Worm (Caenorhabditis elegans) whole organism, L3 larva: Measurements from ENCODE around the gene zyg-11.

ENCODE experiments used
- ZK546.5 ChIP-seq: sonication (generic microtip); optimal IDR thresholded peaks from 2 replicates; lab custom pipeline; 2017; ENCODE audit warnings: missing biosample characterization, missing genetic modification characterization
- egl-27 ChIP-seq: sonication (generic microtip); optimal IDR thresholded peaks from 4 replicates; lab custom pipeline; 2017; ENCODE audit warnings: missing biosample characterization, missing genetic modification reagents, missing genetic modification characterization
- elt-2 ChIP-seq: sonication (generic microtip); optimal IDR thresholded peaks from 2 replicates; lab custom pipeline; 2016; ENCODE audit warnings: missing genetic modification reagents, mild to moderate bottlenecking, missing genetic modification characterization, missing compliant biosample characterization
- fkh-2 ChIP-seq: fragments of 150-350 bp; optimal IDR thresholded peaks from 2 replicates; lab custom pipeline; 2014; ENCODE audit warnings: missing biosample characterization, missing genetic modification reagents, missing genetic modification characterization
- nhr-11 ChIP-seq: fragments of 150-350 bp; optimal IDR thresholded peaks from 2 replicates; lab custom pipeline; 2014; ENCODE audit warnings: missing biosample characterization, missing genetic modification characterization
- nhr-28 ChIP-seq: fragments of 150-350 bp; optimal IDR thresholded peaks from 2 replicates; lab custom pipeline; 2014; ENCODE audit warnings: missing biosample characterization, missing genetic modification characterization
- nhr-76 ChIP-seq: fragments of 150-350 bp; sonication (generic microtip); optimal IDR thresholded peaks from 5 replicates; lab custom pipeline; 2014; ENCODE audit warnings: missing biosample characterization, missing genetic modification characterization
- snpc-4 ChIP-seq: fragments of 150-350 bp; optimal IDR thresholded peaks from 2 replicates; lab custom pipeline; 2014; ENCODE audit warnings: missing biosample characterization, missing genetic modification characterization
- unc-62 ChIP-seq: fragments of 150-350 bp; sonication (generic microtip); optimal IDR thresholded peaks from 4 replicates; lab custom pipeline; 2014; ENCODE audit warnings: missing biosample characterization, missing genetic modification reagents, missing genetic modification characterization

DNA sequence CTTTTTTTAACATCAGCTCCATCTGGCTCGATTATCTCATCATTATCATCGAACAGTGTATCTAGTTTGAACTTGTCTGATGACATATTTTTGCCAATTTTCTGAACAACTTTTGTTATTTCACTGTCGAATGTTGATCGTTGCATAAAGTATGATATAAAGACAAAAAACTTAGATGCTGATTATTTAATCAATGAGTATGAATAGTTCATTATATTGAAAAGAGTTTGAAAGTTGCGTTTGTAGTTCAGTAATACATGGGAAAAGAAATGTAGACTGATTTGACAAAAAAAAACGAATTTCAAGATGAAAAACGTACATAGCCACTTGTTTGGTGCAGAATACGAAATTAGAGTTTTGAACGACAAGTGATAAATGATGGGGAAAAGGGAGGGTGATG lies 5.0 kb downstream of the zyg-11 start, which contains the start of gene hda-2:
- TF ChIP-seq ZK546.5 (no peak), elt-2 (tag; lab: Kevin White, UChicago) (no peak), nhr-76 (tag; lab: Kevin White, UChicago) (no peak), fkh-2 (no peak), snpc-4 (no peak), unc-62 (GFP tag; lab: Kevin White, UChicago) (no peak), nhr-28 (tag; lab: Kevin White, UChicago) (no peak), egl-27 (tag; lab: Kevin White, UChicago) (no peak), nhr-11 (tag; lab: Kevin White, UChicago) (no peak)
